Fruit fly (Drosophila melanogaster): ENCODE data around the gene CG12229.

DNA sequence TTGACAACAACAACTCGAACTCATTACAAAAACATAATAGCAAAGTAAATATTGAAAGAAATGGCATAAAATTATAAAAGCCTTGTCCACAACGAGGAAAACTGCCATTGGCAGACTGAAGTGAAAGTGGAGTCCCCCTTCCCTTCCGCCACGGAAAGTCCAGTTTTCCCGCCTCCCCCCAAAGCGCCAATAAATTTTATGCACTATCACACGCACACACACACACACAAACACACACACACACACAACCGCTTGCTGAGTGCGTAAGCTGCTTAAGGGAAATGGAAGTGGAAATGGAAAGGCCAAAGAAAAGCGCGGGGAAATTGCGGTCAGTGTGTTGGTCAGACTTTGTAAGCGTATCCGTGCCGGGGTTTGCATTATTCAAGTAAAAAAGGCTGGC is 26.2 kb upstream of the CG12229 start:
- no peak for TF ChIP-seq CG8478 (optimal IDR thresholded peaks at IDR 0.05)
- TF ChIP-seq CTCF (optimal IDR thresholded peaks at IDR 0.05) = no peak
